Fruit fly (Drosophila melanogaster): ENCODE data around the gene Apc2.

DNA sequence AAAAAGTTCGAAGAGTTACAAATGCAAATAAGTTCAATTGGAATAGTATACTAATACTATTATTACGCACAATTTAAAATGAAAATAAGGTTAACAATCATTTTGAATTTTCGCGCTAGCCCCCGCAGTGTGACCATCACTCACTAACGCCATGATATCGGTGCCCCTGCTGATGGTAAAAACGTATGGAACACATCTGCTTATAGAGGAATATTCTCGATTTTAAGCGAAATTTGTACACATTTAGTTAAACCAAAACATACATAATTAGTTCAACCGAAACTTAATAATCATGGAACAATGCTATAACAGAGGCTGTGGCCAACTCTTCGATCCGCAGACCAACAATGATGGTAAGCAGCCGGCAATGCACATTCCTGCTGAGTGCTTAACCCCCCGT lies 22.4 kb downstream of the Apc2 start, which contains the start of gene mora:
- TF ChIP-seq CG8478 (optimal IDR thresholded peaks at IDR 0.05) (no peak), CTCF (optimal IDR thresholded peaks at IDR 0.05) (no peak)

Measured in S2 (cell line).